Worm (Caenorhabditis elegans) whole organism, early embryonic: Measurements from ENCODE around the gene acl-1.

Experiments
- ama-1 ChIP-seq: fragments of 150-350 bp; optimal IDR thresholded peaks from 2 replicates; lab custom pipeline; 2014
- ceh-13 ChIP-seq: fragments of 200-800 bp; sonication (Bioruptor generic); optimal IDR thresholded peaks from 2 replicates; lab custom pipeline; 2018; ENCODE audit warnings: mild to moderate bottlenecking, missing genetic modification characterization, missing compliant biosample characterization
- hmbx-1 ChIP-seq: sonication (generic microtip); optimal IDR thresholded peaks from 2 replicates; lab custom pipeline; 2016; ENCODE audit warnings: mild to moderate bottlenecking, missing genetic modification characterization, missing compliant biosample characterization
- hmg-4 ChIP-seq: fragments of 200-800 bp; sonication (Bioruptor generic); optimal IDR thresholded peaks from 2 replicates; lab custom pipeline; 2018; ENCODE audit warnings: mild to moderate bottlenecking, missing genetic modification characterization, missing compliant biosample characterization
- scrt-1 ChIP-seq: fragments of 200-800 bp; sonication (Bioruptor generic); IDR thresholded peaks from 2 replicates; pipeline ENCODE4 v1.3.6; 2022; ENCODE audit warnings: missing genetic modification characterization, missing compliant biosample characterization
- sea-1 ChIP-seq: fragments of 200-800 bp; sonication (Bioruptor generic); conservative IDR thresholded peaks from 2 replicates; pipeline ENCODE4 v1.3.6; 2022; ENCODE audit warnings: missing genetic modification characterization, missing compliant biosample characterization
- tbx-37 ChIP-seq: fragments of 200-800 bp; sonication (Bioruptor generic); conservative IDR thresholded peaks from 2 replicates; pipeline ENCODE4 v1.3.6; 2022; ENCODE audit warnings: missing genetic modification reagents, missing genetic modification characterization, missing compliant biosample characterization
- tra-4 ChIP-seq: sonication (generic microtip); optimal IDR thresholded peaks from 2 replicates; lab custom pipeline; 2017; ENCODE audit warnings: missing genetic modification characterization, missing compliant biosample characterization

ce11 chrX:15869589-15869988, 19.9 kb downstream of the acl-1 start:
- TF ChIP-seq hmbx-1 (no peak), sea-1 (GFP tag; lab: Robert Waterston, UW) (no peak), ama-1 (no peak), hmg-4 (GFP tag; lab: Kevin White, UChicago) (no peak), scrt-1 (GFP tag; lab: Robert Waterston, UW) (no peak), ceh-13 (GFP tag; lab: Kevin White, UChicago) (no peak), tbx-37 (GFP tag; lab: Robert Waterston, UW) (no peak), tra-4 (no peak)
